Worm (Caenorhabditis elegans) whole organism, young adult: Measurements from ENCODE around the gene srbc-49.

Source experiments
- B0019.2 ChIP-seq: fragments of 200-800 bp; sonication (Bioruptor generic); conservative IDR thresholded peaks from 2 replicates; pipeline ENCODE4 v1.3.6; 2022; ENCODE audit warnings: missing genetic modification reagents, missing genetic modification characterization, missing compliant biosample characterization
- ama-1 ChIP-seq, 3 experiments: fragments of 150-350 bp in 1 of 3; sonication (generic microtip) in 2 of 3; optimal IDR thresholded peaks; 2 replicates each; lab custom pipeline; 2014 to 2018; ENCODE audit warnings: missing biosample characterization in 2 of 3, missing genetic modification characterization in 2 of 3, missing genetic modification reagents in 2 of 3
- ccch-3 ChIP-seq: fragments of 200-800 bp; sonication (Bioruptor generic); optimal IDR thresholded peaks from 2 replicates; lab custom pipeline; 2018; ENCODE audit warnings: mild to moderate bottlenecking, missing genetic modification characterization, missing compliant biosample characterization
- ceh-40 ChIP-seq: fragments of 200-800 bp; sonication (Bioruptor generic); IDR thresholded peaks from 2 replicates; pipeline ENCODE4 v1.3.6; 2022; ENCODE audit warnings: missing genetic modification characterization, missing compliant biosample characterization
- ceh-79 ChIP-seq: sonication (generic microtip); optimal IDR thresholded peaks from 2 replicates; lab custom pipeline; 2017; ENCODE audit warnings: mild to moderate bottlenecking, missing genetic modification characterization, missing compliant biosample characterization
- efl-1 ChIP-seq: fragments of 150-350 bp; optimal IDR thresholded peaks from 2 replicates; lab custom pipeline; 2014; ENCODE audit warnings: missing biosample characterization, missing genetic modification reagents, missing genetic modification characterization
- egl-18 ChIP-seq: fragments of 200-800 bp; sonication (Bioruptor generic); IDR thresholded peaks from 2 replicates; pipeline ENCODE4 v1.3.6; 2022; ENCODE audit warnings: missing genetic modification reagents, missing genetic modification characterization, missing compliant biosample characterization
- hmg-1.2 ChIP-seq: fragments of 200-800 bp; sonication (Bioruptor generic); IDR thresholded peaks from 2 replicates; pipeline ENCODE4 v1.3.6; 2022; ENCODE audit warnings: missing genetic modification reagents, missing genetic modification characterization, missing compliant biosample characterization
- madf-3 ChIP-seq: fragments of 200-800 bp; sonication (Bioruptor generic); IDR thresholded peaks from 2 replicates; pipeline ENCODE4 v1.3.6; 2022; ENCODE audit warnings: missing genetic modification reagents, missing genetic modification characterization, missing compliant biosample characterization
- somi-1 ChIP-seq: fragments of 200-800 bp; sonication (Bioruptor generic); optimal IDR thresholded peaks from 2 replicates; lab custom pipeline; 2018; ENCODE audit warnings: mild to moderate bottlenecking, missing genetic modification characterization, missing compliant biosample characterization
- zim-3 ChIP-seq: sonication (generic microtip); optimal IDR thresholded peaks from 2 replicates; lab custom pipeline; 2017; ENCODE audit warnings: mild to moderate bottlenecking, missing genetic modification characterization, moderate library complexity, missing compliant biosample characterization

ce11 chrV:15833622-15834021, 12.1 kb downstream of the srbc-49 start, which contains the start of gene srbc-54:
- no peak for TF ChIP-seq B0019.2 (GFP tag; lab: Robert Waterston, UW)
- no peak for TF ChIP-seq somi-1 (GFP tag; lab: Kevin White, UChicago)
- no peak for TF ChIP-seq ceh-79 (tag; lab: Kevin White, UChicago)
- TF ChIP-seq ccch-3 (GFP tag; lab: Kevin White, UChicago) = no peak
- no peak for TF ChIP-seq ama-1 (optimal IDR thresholded peaks at IDR 0.05; lab: Kevin White, UChicago)
- TF ChIP-seq ama-1 (GFP tag; optimal IDR thresholded peaks at IDR 0.05; lab: Kevin White, UChicago) = no peak
- TF ChIP-seq madf-3 = no peak
- no peak for TF ChIP-seq egl-18 (GFP tag; lab: Robert Waterston, UW)
- TF ChIP-seq ceh-40 = no peak
- TF ChIP-seq hmg-1.2 (GFP tag; lab: Robert Waterston, UW) = no peak
- no peak for TF ChIP-seq efl-1 (GFP tag; lab: Kevin White, UChicago)
- TF ChIP-seq zim-3 = no peak
